Worm (Caenorhabditis elegans): Measurements from ENCODE around the gene glr-7.

glr-7 gene

ce11 chrX:2407167-2407566, 12.5 kb downstream of the glr-7 start, which contains the start of gene mtpn-1:
Gene mtpn-1, plus strand, starts transcription at chrX:2407467.
- TF ChIP-seq ceh-39 (tag; optimal IDR thresholded peaks at IDR 0.05) (no peak), sem-2 (GFP tag; optimal IDR thresholded peaks at IDR 0.05) (no peak), unc-39 (tag; optimal IDR thresholded peaks at IDR 0.05) (no peak), elt-3 (tag; optimal IDR thresholded peaks at IDR 0.05) (no peak), nhr-12 (tag; optimal IDR thresholded peaks at IDR 0.05) (no peak), hlh-1 (tag; optimal IDR thresholded peaks at IDR 0.05) (no peak), ztf-11 (tag; optimal IDR thresholded peaks at IDR 0.05) (no peak), mab-5 (tag; optimal IDR thresholded peaks at IDR 0.05) (no peak), mls-2 (tag; optimal IDR thresholded peaks at IDR 0.05) (no peak), nhr-2 (tag; optimal IDR thresholded peaks at IDR 0.05) (no peak), flh-1 (GFP tag; optimal IDR thresholded peaks at IDR 0.05) (no peak), mep-1 (tag; optimal IDR thresholded peaks at IDR 0.05) (no peak), tbx-8 (GFP tag; optimal IDR thresholded peaks at IDR 0.05) (no peak), pha-4 (tag; optimal IDR thresholded peaks at IDR 0.05) (no peak), lin-13 (tag; optimal IDR thresholded peaks at IDR 0.05) (no peak), zip-8 (tag; optimal IDR thresholded peaks at IDR 0.05) (no peak)

ce11 chrX:2403724-2404123, 16.0 kb downstream of the glr-7 start, which contains the start of gene C43H6.4:
Gene C43H6.4, plus strand, starts transcription at chrX:2404024.
- TF ChIP-seq lin-13 (tag; optimal IDR thresholded peaks at IDR 0.05) = no peak

- no peak for TF ChIP-seq lin-32 (GFP tag; optimal IDR thresholded peaks at IDR 0.05)
- peak; percentile 17 for TF ChIP-seq unc-120 (tag; optimal IDR thresholded peaks at IDR 0.05; ENCODE audit: poor library complexity, severe bottlenecking)
- TF ChIP-seq drap-1 (GFP tag; optimal IDR thresholded peaks at IDR 0.05) = no peak
- TF ChIP-seq nhr-2 (tag; optimal IDR thresholded peaks at IDR 0.05) = peak; percentile 28
- peak; percentile 14 for TF ChIP-seq mep-1 (tag; optimal IDR thresholded peaks at IDR 0.05)
- TF ChIP-seq cnd-1 (tag; optimal IDR thresholded peaks at IDR 0.05) = peak; percentile 39
- no peak for TF ChIP-seq nhr-28 (tag; optimal IDR thresholded peaks at IDR 0.05)
- TF ChIP-seq tbx-8 (GFP tag; optimal IDR thresholded peaks at IDR 0.05) = no peak
- TF ChIP-seq sptf-1 (tag; optimal IDR thresholded peaks at IDR 0.05) = peak; percentile 41
- peak; percentile 31 for TF ChIP-seq pha-4 (tag; optimal IDR thresholded peaks at IDR 0.05)
- no peak for TF ChIP-seq nhr-12 (tag; optimal IDR thresholded peaks at IDR 0.05)
- no peak for TF ChIP-seq nhr-76 (tag; optimal IDR thresholded peaks at IDR 0.05)
- peak; percentile 70 for TF ChIP-seq ham-2 (GFP tag; optimal IDR thresholded peaks at IDR 0.05)
- TF ChIP-seq flh-1 (GFP tag; optimal IDR thresholded peaks at IDR 0.05) = no peak
- TF ChIP-seq nhr-237 (tag; optimal IDR thresholded peaks at IDR 0.05) = no peak
- peak; percentile 76 for TF ChIP-seq ces-1 (GFP tag; optimal IDR thresholded peaks at IDR 0.05)
- TF ChIP-seq ceh-39 (tag; optimal IDR thresholded peaks at IDR 0.05) = no peak
- no peak for TF ChIP-seq bed-3 (GFP tag; optimal IDR thresholded peaks at IDR 0.05)
- no peak for TF ChIP-seq mab-5 (tag; optimal IDR thresholded peaks at IDR 0.05)
- TF ChIP-seq mls-2 (tag; optimal IDR thresholded peaks at IDR 0.05) = peak; percentile 70
- TF ChIP-seq ztf-11 (tag; optimal IDR thresholded peaks at IDR 0.05) = no peak
Observed at ce11 chrX:2401883-2402282, 17.8 kb downstream of the glr-7 start, which contains the start of gene dhhc-9. Gene dhhc-9, minus strand, starts transcription at chrX:2402036.

- TF ChIP-seq zip-8 (tag; optimal IDR thresholded peaks at IDR 0.05) (no peak), ham-2 (GFP tag; optimal IDR thresholded peaks at IDR 0.05) (no peak), sptf-1 (tag; optimal IDR thresholded peaks at IDR 0.05) (no peak), mep-1 (tag; optimal IDR thresholded peaks at IDR 0.05) (no peak)
Observed at ce11 chrX:2394983-2395382, 24.7 kb downstream of the glr-7 start, which contains the start of gene C43H6.6. Gene C43H6.6, plus strand, starts transcription at chrX:2395283.

- TF ChIP-seq mls-2 (tag; optimal IDR thresholded peaks at IDR 0.05) (no peak), ham-2 (GFP tag; optimal IDR thresholded peaks at IDR 0.05) (no peak), nhr-237 (tag; optimal IDR thresholded peaks at IDR 0.05) (no peak), hlh-1 (tag; optimal IDR thresholded peaks at IDR 0.05) (no peak), elt-1 (tag; optimal IDR thresholded peaks at IDR 0.05; ENCODE audit: borderline replicate concordance, insufficient read depth) (no peak), zip-8 (tag; optimal IDR thresholded peaks at IDR 0.05) (no peak), mab-5 (tag; optimal IDR thresholded peaks at IDR 0.05) (no peak)
Observed at ce11 chrX:2386922-2387566, 32.6 kb downstream of the glr-7 start.

- no peak for TF ChIP-seq sptf-1 (tag; optimal IDR thresholded peaks at IDR 0.05)
- TF ChIP-seq flh-1 (GFP tag; optimal IDR thresholded peaks at IDR 0.05) = no peak
- TF ChIP-seq sem-2 (GFP tag; optimal IDR thresholded peaks at IDR 0.05) = no peak
- no peak for TF ChIP-seq mep-1 (tag; optimal IDR thresholded peaks at IDR 0.05)
- TF ChIP-seq nhr-237 (tag; optimal IDR thresholded peaks at IDR 0.05) = no peak
- TF ChIP-seq lsy-2 (tag; optimal IDR thresholded peaks at IDR 0.05) = no peak
- no peak for TF ChIP-seq tbx-8 (GFP tag; optimal IDR thresholded peaks at IDR 0.05)
- TF ChIP-seq mab-5 (tag; optimal IDR thresholded peaks at IDR 0.05) = no peak
Observed at ce11 chrX:2385453-2385852, 34.2 kb downstream of the glr-7 start, which contains the start of gene F47G3.1. Gene F47G3.1, plus strand, starts transcription at chrX:2385753.
